Worm (Caenorhabditis elegans): ENCODE results near the gene ZK593.3.

ZK593.3 gene

ce11 chrIV:10902476-10902875 lies 13.0 kb upstream of the ZK593.3 start:
- TF ChIP-seq lsl-1 (GFP tag; optimal IDR thresholded peaks at IDR 0.05) (no peak), ztf-22 (GFP tag; optimal IDR thresholded peaks at IDR 0.05) (no peak), sea-2 (GFP tag; IDR thresholded peaks at IDR 0.05) (no peak), sdz-38 (tag; optimal IDR thresholded peaks at IDR 0.05) (no peak), mel-28 (tag; optimal IDR thresholded peaks at IDR 0.05; ENCODE audit: borderline replicate concordance) (no peak), nhr-90 (tag; optimal IDR thresholded peaks at IDR 0.05) (no peak), nhr-120 (GFP tag; IDR thresholded peaks at IDR 0.05) (no peak), F22D6.2 (tag; optimal IDR thresholded peaks at IDR 0.05) (no peak), F23B12.7 (tag; optimal IDR thresholded peaks at IDR 0.05; ENCODE audit: insufficient read depth) (no peak), nhr-179 (tag; optimal IDR thresholded peaks at IDR 0.05) (no peak), snpc-1.3 (tag; optimal IDR thresholded peaks at IDR 0.05; ENCODE audit: insufficient read depth) (no peak)

- TF ChIP-seq ztf-28 (GFP tag; IDR thresholded peaks at IDR 0.05) (no peak), sptf-2 (GFP tag; optimal IDR thresholded peaks at IDR 0.05) (no peak), F39B2.1 (GFP tag; IDR thresholded peaks at IDR 0.05) (no peak), rpc-1 (optimal IDR thresholded peaks at IDR 0.05) (no peak), rpc-1 (tag; optimal IDR thresholded peaks at IDR 0.05) (no peak), aptf-2 (GFP tag; conservative IDR thresholded peaks at IDR 0.05) (no peak), ztf-22 (GFP tag; optimal IDR thresholded peaks at IDR 0.05) (no peak), efl-1 (GFP tag; optimal IDR thresholded peaks at IDR 0.05) (no peak), F33H1.4 (GFP tag; IDR thresholded peaks at IDR 0.05) (no peak), ceh-27 (GFP tag; optimal IDR thresholded peaks at IDR 0.05) (no peak), hlh-26 (GFP tag; conservative IDR thresholded peaks at IDR 0.05) (no peak), hrde-1 (tag; optimal IDR thresholded peaks at IDR 0.05; ENCODE audit: borderline replicate concordance) (no peak), F37B4.10 (GFP tag; IDR thresholded peaks at IDR 0.05) (no peak), B0019.2 (GFP tag; conservative IDR thresholded peaks at IDR 0.05) (no peak), pbrm-1 (GFP tag; IDR thresholded peaks at IDR 0.05) (no peak)
These were observed 11.2 kb upstream of the ZK593.3 start, which contains the start of gene ZK596.3 for ce11 chrIV:10904282-10904681. Gene ZK596.3, minus strand, starts transcription at chrIV:10904382.

ce11 chrIV:10909206-10909605 lies 6.3 kb upstream of the ZK593.3 start, which contains the start of gene ZK596.2:
Gene ZK596.2, minus strand, starts transcription at chrIV:10909306.
- TF ChIP-seq pha-4 (tag; optimal IDR thresholded peaks at IDR 0.05) = no peak
- no peak for TF ChIP-seq rcor-1 (GFP tag; IDR thresholded peaks at IDR 0.05)
- no peak for TF ChIP-seq tbx-9 (tag; optimal IDR thresholded peaks at IDR 0.05; ENCODE audit: borderline replicate concordance)
- TF ChIP-seq aptf-2 (GFP tag; conservative IDR thresholded peaks at IDR 0.05) = no peak
- TF ChIP-seq C06A6.2 (GFP tag; conservative IDR thresholded peaks at IDR 0.05) = no peak
- TF ChIP-seq mel-28 (tag; optimal IDR thresholded peaks at IDR 0.05; ENCODE audit: borderline replicate concordance) = no peak
- TF ChIP-seq C17E4.6 (GFP tag; IDR thresholded peaks at IDR 0.05) = no peak
- TF ChIP-seq lir-1 (GFP tag; conservative IDR thresholded peaks at IDR 0.05) = no peak

- TF ChIP-seq B0336.3 (GFP tag; IDR thresholded peaks at IDR 0.05) (no peak), nhr-80 (tag; optimal IDR thresholded peaks at IDR 0.05) (peak; percentile 91), repo-1 (tag; optimal IDR thresholded peaks at IDR 0.05) (no peak), lin-26 (GFP tag; IDR thresholded peaks at IDR 0.05) (no peak), sea-2 (GFP tag; IDR thresholded peaks at IDR 0.05) (no peak), hmg-1.2 (GFP tag; IDR thresholded peaks at IDR 0.05) (peak; percentile 62), dox-1 (GFP tag; IDR thresholded peaks at IDR 0.05) (no peak)
These were observed 5.8 kb upstream of the ZK593.3 start, which contains the start of gene pyk-2 for ce11 chrIV:10909708-10910107. Gene pyk-2, plus strand, starts transcription at chrIV:10909913.
